Worm (Caenorhabditis elegans): ENCODE results near the gene mltn-5.

mltn-5 gene

DNA sequence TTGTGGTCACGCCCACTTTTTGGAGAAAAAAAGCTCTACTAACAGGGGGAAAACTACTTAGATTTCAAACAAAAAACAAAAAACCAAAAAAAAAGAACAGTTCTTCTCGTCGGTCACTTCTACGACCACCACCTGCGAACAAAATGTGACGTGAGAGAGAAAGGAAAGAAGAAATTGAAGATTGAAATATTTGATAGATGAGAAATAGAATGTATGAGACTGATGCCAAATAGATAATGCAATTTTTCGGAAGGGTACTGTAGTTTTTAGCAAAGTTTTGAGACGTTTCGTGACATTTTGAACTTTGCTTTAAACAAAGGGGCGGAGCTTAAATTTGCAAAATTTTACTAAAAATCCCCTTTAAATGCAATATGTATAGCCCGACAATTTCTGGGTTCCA is 30.0 kb downstream of the mltn-5 start:
- no peak for TF ChIP-seq efl-3 (GFP tag; optimal IDR thresholded peaks at IDR 0.05)
- no peak for TF ChIP-seq nhr-237 (tag; optimal IDR thresholded peaks at IDR 0.05)
- TF ChIP-seq elt-3 (tag; optimal IDR thresholded peaks at IDR 0.05) = peak in 1 of 6 experiments; percentile 12
- peak; percentile 34 for TF ChIP-seq nhr-20 (tag; optimal IDR thresholded peaks at IDR 0.05)
- TF ChIP-seq blmp-1 (tag; optimal IDR thresholded peaks at IDR 0.05) = peak; percentile 72
- TF ChIP-seq lsy-2 (tag; optimal IDR thresholded peaks at IDR 0.05) = peak in 1 of 2 experiments; percentile 56
- TF ChIP-seq lin-14 (GFP tag; optimal IDR thresholded peaks at IDR 0.05) = peak; percentile 44

DNA sequence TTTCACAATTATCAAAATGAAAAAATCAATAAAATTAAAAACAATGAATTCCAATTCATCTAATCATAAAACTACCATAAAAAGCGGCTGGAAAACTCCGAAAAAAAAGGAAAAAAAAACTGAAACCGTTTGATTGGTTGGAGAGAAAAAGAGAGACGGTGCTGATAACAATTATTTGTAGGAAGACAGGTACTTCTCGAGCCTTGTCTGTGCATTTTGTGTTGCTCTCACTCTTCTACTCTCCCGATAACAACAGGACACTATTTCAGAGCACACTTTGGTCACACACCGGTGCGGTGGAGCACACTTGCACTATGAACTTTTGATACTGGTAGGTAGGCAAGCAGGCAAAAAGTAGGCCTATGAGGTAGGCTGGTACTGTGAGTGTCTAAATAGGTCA is 31.5 kb downstream of the mltn-5 start:
- no peak for TF ChIP-seq nhr-47 (tag; optimal IDR thresholded peaks at IDR 0.05)
- no peak for TF ChIP-seq nhr-71 (tag; optimal IDR thresholded peaks at IDR 0.05)
- TF ChIP-seq F16B12.6 (tag; optimal IDR thresholded peaks at IDR 0.05) = no peak
- TF ChIP-seq lin-15B (tag; optimal IDR thresholded peaks at IDR 0.05) = no peak
- peak in 1 of 2 experiments; percentile 25 for TF ChIP-seq lsy-2 (tag; optimal IDR thresholded peaks at IDR 0.05)
- TF ChIP-seq egl-13 (tag; optimal IDR thresholded peaks at IDR 0.05) = no peak
- no peak for TF ChIP-seq pag-3 (tag; optimal IDR thresholded peaks at IDR 0.05; ENCODE audit: borderline replicate concordance, insufficient read depth)
- TF ChIP-seq fkh-4 (tag; optimal IDR thresholded peaks at IDR 0.05; ENCODE audit: borderline replicate concordance) = no peak
- no peak for TF ChIP-seq unc-130 (tag; optimal IDR thresholded peaks at IDR 0.05)
- TF ChIP-seq elt-2 (tag; optimal IDR thresholded peaks at IDR 0.05) = peak; percentile 89
- no peak for TF ChIP-seq unc-98 (GFP tag; IDR thresholded peaks at IDR 0.05)
- TF ChIP-seq ama-1 (optimal IDR thresholded peaks at IDR 0.05) = no peak
- TF ChIP-seq mab-9 (GFP tag; IDR thresholded peaks at IDR 0.05) = no peak
- no peak for TF ChIP-seq efl-1 (optimal IDR thresholded peaks at IDR 0.05)
- TF ChIP-seq efl-1 (GFP tag; optimal IDR thresholded peaks at IDR 0.05 in 1 of 2) = peak in 1 of 2 experiments; percentile 67
- TF ChIP-seq irx-1 (tag; optimal IDR thresholded peaks at IDR 0.05) = no peak
- no peak for TF ChIP-seq nhr-85 (tag)
- no peak for TF ChIP-seq nhr-19 (GFP tag; conservative IDR thresholded peaks at IDR 0.05)
- no peak for TF ChIP-seq swsn-7 (tag; optimal IDR thresholded peaks at IDR 0.05)
- no peak for TF ChIP-seq efl-3 (GFP tag; optimal IDR thresholded peaks at IDR 0.05)
- TF ChIP-seq nhr-20 (tag; optimal IDR thresholded peaks at IDR 0.05) = peak; percentile 20
- no peak for TF ChIP-seq aha-1 (tag; optimal IDR thresholded peaks at IDR 0.05)
- no peak for TF ChIP-seq aly-2 (tag; optimal IDR thresholded peaks at IDR 0.05)
- no peak for TF ChIP-seq ztf-4 (tag; optimal IDR thresholded peaks at IDR 0.05)
- no peak for TF ChIP-seq unc-86 (tag; optimal IDR thresholded peaks at IDR 0.05)
- TF ChIP-seq dsc-1 (tag; optimal IDR thresholded peaks at IDR 0.05) = no peak
- TF ChIP-seq blmp-1 (tag; optimal IDR thresholded peaks at IDR 0.05) = no peak
- no peak for TF ChIP-seq C16A3.4 (tag; optimal IDR thresholded peaks at IDR 0.05)
- TF ChIP-seq zip-4 (GFP tag; optimal IDR thresholded peaks at IDR 0.05) = no peak
- no peak for TF ChIP-seq ceh-82 (tag; optimal IDR thresholded peaks at IDR 0.05)
- TF ChIP-seq alr-1 (tag; optimal IDR thresholded peaks at IDR 0.05; ENCODE audit: borderline replicate concordance) = no peak
- no peak for TF ChIP-seq C34B4.2 (tag; optimal IDR thresholded peaks at IDR 0.05)
- peak; percentile 4 for TF ChIP-seq nhr-77 (tag; optimal IDR thresholded peaks at IDR 0.05)
- TF ChIP-seq pqm-1 (tag; optimal IDR thresholded peaks at IDR 0.05) = no peak
- no peak for TF ChIP-seq unc-62 (GFP tag; optimal IDR thresholded peaks at IDR 0.05)
- TF ChIP-seq fkh-10 (GFP tag; optimal IDR thresholded peaks at IDR 0.05) = no peak
- peak in 1 of 2 experiments; percentile 38 for TF ChIP-seq lin-35 (GFP tag; optimal IDR thresholded peaks at IDR 0.05)
- no peak for TF ChIP-seq ceh-8 (GFP tag; optimal IDR thresholded peaks at IDR 0.05)
- no peak for TF ChIP-seq lir-3 (tag; optimal IDR thresholded peaks at IDR 0.05; ENCODE audit: poor library complexity)
- no peak for TF ChIP-seq ces-1 (GFP tag; optimal IDR thresholded peaks at IDR 0.05)
- no peak for TF ChIP-seq nhr-11 (tag; optimal IDR thresholded peaks at IDR 0.05)

All from whole organism, L1 larva.